Fruit fly (Drosophila melanogaster): ENCODE measurements around the gene bon.

The bon gene

DNA sequence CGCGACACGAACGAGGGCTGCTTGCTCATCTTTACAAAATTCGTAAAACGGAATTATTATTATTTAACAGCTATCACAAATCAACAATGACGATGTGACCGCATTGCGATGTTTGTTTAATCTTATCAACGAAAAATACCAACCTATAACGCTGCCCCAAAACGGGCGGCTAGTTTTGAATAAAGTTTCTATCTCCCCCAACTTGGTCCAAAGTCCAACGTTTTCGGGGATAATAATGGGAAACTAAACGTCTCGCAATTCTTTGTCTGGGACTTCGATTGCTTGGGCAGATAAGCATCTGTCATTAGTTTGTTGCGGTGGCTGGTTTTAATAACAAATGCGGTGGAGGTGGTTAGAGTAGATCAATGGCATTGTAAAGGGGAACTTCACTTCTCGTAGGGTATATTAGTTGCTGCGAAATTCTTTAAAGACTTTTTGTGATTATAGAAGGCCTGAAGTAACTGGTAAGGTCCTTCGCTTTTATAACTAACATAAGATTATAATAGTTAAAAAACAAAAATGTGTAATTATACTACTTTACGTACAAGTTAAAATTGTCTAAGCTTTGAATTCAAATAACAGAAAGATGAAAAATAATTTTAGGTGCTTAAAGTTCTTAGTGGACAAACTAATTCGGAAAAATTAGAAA, 32.8 kb upstream of the bon start, which contains the start of gene CG15922:
Gene CG15922 (minus strand): TSS at position 262 of the 649 bp plus-strand sequence.
- TF ChIP-seq Dll (optimal IDR thresholded peaks at IDR 0.05) (no peak), usp (GFP tag; optimal IDR thresholded peaks at IDR 0.05) (no peak), pan (optimal IDR thresholded peaks at IDR 0.05) (no peak), psq (optimal IDR thresholded peaks at IDR 0.05) (no peak), CG8478 (optimal IDR thresholded peaks at IDR 0.05) (no peak), EcR (GFP tag; optimal IDR thresholded peaks at IDR 0.05) (no peak)

DNA sequence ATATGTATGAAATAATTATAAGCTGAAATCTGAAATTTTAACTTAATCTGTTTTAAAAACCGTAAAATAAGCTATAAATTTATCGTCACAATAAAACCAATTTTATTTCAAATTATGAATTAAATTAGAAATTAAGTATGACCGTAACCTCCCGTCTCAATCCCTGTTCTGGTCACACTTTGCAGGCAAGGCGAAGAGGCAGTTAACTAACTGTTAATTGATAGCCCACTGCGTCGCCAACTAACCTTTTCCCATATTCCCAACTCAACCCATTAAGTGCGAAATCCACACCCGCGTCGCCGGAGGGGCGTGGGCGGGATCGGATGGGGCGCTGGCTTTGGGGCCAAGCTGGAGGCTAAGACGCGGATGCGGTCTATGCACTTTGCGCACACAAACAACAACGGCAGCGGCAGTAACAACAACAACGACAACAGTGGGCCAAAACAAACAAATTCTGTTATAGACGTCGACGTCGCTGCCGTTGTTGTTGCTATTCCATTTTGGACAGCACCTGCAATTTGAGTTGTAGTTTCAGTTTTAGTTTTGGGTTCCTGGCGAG, 32.2 kb upstream of the bon start, which contains the start of gene CG5191:
Gene CG5191 (plus strand): TSS at position 198 of the 559 bp plus-strand sequence.
- TF ChIP-seq usp (GFP tag; optimal IDR thresholded peaks at IDR 0.05) (no peak), Dll (optimal IDR thresholded peaks at IDR 0.05) (no peak), EcR (GFP tag; optimal IDR thresholded peaks at IDR 0.05) (no peak), pan (optimal IDR thresholded peaks at IDR 0.05) (no peak), psq (optimal IDR thresholded peaks at IDR 0.05) (no peak), CG8478 (optimal IDR thresholded peaks at IDR 0.05) (no peak)

DNA sequence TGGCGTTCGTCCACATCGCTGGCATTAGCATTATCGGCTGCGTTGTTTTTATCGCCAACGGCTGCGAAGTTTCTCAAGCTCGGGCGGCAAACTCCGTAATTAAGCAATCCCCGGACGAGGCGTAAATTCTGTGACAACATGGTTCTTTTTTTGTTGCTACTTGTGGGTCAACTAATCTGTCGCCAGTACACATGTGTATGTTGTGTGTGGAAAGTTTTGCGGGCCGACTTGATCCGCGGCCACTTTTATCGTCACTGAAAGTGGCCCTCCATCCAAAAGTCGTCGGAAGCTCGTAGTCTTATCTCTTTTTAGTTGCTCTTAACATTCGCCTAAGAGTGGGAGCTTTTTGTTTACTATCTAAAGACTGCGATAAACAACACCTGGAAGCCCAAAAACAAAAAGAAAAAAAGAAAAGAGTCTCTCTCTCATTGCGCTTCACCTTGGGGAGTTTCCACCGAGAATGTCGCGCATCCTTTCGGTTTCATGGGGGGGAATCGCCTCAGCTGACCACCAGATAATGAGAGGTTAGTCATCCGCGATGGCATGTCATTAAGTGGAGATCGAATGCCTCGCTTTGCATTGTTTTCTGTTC, 29.0 kb upstream of the bon start, which contains the start of gene CG10877:
Gene CG10877 (minus strand): TSS at position 238 of the 592 bp plus-strand sequence.
- TF ChIP-seq CG8478 (optimal IDR thresholded peaks at IDR 0.05): no peak
- no peak for TF ChIP-seq Dll (optimal IDR thresholded peaks at IDR 0.05)
- TF ChIP-seq pan (optimal IDR thresholded peaks at IDR 0.05): no peak
- no peak for TF ChIP-seq psq (optimal IDR thresholded peaks at IDR 0.05)
- TF ChIP-seq usp (GFP tag; optimal IDR thresholded peaks at IDR 0.05): no peak
- TF ChIP-seq EcR (GFP tag; optimal IDR thresholded peaks at IDR 0.05): no peak

DNA sequence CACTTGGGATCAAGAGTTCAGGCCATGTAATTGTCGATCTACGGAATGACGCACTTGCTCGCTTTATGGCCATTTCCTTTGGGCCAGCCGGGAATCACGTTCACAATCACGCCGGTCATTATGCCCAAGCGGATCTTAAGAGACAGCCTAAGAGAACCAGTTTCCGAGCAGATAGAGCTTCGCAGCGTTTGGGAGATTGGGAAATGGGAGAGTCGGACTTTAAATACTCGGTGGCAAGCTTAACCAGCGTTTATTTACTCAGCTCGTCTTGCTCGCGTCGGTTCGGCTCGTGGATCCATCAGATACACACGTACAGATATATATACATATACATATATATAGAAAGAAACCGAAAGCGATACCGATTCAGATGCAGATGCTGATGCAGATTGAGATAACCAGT, 27.4 kb upstream of the bon start:
- TF ChIP-seq Dll (optimal IDR thresholded peaks at IDR 0.05) (peak; percentile 20), usp (GFP tag; optimal IDR thresholded peaks at IDR 0.05) (no peak)

DNA sequence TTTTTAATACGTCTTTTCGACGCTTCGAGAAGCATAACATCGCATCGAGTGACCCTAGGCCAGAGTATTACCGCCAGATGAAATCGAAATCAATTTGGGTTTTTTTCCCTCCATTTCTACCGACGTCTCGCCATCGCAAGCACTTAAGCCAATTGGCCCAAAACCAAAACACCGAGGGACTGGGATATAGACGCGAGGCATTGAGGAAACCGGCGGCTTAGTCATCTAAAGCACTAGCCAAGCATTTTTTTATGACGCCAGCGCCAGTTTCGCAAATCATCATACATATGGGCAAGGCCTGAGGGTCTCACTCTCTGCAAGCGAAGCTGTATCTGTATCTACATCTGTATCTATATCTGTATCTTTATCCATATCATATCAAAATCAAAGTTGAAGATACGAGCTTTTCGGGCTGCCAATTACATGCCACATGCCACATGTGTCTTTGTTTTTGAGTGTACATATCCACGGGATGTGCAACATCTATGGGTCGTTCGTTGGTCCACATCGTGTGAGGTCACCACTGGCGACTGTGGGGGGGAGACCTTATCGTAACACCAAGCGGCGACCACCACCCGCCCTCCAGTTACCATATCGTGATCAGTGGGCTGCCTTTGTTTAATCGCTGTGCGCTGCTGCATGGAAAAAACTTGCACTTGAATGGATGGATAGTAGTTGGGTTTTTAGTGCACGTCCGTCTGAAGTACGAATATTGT, 25.3 kb upstream of the bon start:
- TF ChIP-seq pan (optimal IDR thresholded peaks at IDR 0.05) (no peak), CG8478 (optimal IDR thresholded peaks at IDR 0.05) (no peak), EcR (GFP tag; optimal IDR thresholded peaks at IDR 0.05) (no peak), psq (optimal IDR thresholded peaks at IDR 0.05) (no peak), usp (GFP tag; optimal IDR thresholded peaks at IDR 0.05) (no peak), Dll (optimal IDR thresholded peaks at IDR 0.05) (no peak)

DNA sequence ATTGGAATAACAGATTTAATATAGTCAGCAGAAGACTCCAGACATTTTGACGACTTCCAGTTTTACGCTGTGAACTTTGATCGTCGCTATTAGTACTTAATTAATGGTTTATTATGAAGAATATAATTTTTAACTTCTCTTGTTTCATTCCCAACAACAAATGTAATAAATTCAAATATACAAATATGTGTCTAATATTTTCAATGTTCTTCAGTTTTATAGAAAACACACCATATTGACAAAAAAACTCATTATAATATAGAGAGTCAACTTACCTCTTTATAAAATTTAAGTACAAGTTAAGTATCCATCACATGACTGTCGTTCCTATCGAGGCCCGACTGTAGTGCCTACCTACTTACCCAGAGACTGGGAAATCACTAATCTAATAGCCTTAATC, 19.6 kb upstream of the bon start:
- TF ChIP-seq usp (GFP tag; optimal IDR thresholded peaks at IDR 0.05) (no peak), EcR (GFP tag; optimal IDR thresholded peaks at IDR 0.05) (no peak), CG8478 (optimal IDR thresholded peaks at IDR 0.05) (no peak), Dll (optimal IDR thresholded peaks at IDR 0.05) (no peak)

DNA sequence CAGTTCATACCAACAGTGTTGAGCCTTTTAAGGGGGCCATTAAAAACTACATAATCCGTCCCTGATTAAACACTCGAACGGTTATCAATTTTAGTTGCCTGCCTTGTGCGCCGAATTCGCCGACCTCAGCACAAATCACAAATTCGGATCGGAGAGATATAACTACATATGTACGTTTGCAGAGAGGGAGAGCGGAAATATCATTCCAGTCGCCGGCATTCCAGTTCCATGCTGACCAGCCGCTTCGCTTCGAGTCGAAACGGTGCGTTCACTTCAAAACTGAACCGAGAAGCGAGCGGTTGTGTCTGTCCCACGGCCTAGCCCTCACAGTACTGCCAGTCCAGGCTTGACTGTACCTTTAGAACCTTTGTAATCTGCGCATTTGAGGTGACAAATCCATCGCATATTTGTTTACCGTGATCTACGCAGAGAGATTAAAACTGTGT, 18.4 kb upstream of the bon start:
- no peak for TF ChIP-seq EcR (GFP tag; optimal IDR thresholded peaks at IDR 0.05)

DNA sequence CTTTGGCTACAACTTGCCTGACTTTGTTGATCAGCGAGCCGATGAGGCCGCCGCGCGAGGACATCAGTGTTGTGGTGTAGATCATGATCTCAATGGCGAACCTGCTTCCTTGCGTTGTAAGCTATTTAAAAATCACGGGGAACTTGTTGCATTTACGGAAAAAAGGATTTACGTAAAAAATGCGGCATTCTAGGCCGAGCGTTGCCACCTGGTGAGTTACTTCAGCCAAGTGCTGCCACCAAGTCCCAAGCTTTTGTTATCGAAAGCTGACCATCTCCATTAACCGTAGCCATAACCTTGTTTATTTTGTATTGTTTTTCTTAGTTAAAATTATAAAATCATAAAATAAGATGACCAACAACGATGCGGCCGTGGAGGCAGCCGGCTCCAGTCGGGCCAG, 16.1 kb upstream of the bon start, which contains the start of the genes TFAM and CG5412:
Gene TFAM (minus strand): TSS at position 222 of the 400 bp plus-strand sequence.
Gene CG5412 (plus strand): TSS at position 265 of the 400 bp plus-strand sequence.
- TF ChIP-seq EcR (GFP tag; optimal IDR thresholded peaks at IDR 0.05) (no peak), psq (optimal IDR thresholded peaks at IDR 0.05) (no peak), CG8478 (optimal IDR thresholded peaks at IDR 0.05) (no peak), pan (optimal IDR thresholded peaks at IDR 0.05) (no peak), Dll (optimal IDR thresholded peaks at IDR 0.05) (no peak), usp (GFP tag; optimal IDR thresholded peaks at IDR 0.05) (no peak)

DNA sequence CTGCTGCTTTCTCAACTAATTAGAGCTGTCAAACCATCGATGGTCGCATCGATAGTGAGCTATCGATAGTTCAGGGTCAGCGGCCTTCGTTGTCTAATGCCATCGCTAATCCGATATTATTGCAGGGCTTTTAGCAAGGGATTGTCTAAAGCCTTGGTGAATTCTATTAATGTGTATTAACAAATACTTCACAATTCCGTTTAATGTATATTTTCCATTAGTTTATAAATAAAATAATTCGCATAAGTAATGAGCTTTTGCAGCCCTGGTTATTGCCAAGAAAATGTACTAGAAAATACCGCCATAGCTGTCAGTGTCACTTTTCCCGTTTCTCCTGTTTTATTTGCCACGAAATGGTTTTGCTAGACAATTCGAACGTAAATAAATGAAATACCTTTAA, 13.1 kb upstream of the bon start, which contains the start of the genes EloB and Srp14:
Gene EloB (minus strand): TSS at position 35 of the 400 bp plus-strand sequence.
Gene Srp14 (plus strand): TSS at position 300 of the 400 bp plus-strand sequence.
- no peak for TF ChIP-seq CG8478 (optimal IDR thresholded peaks at IDR 0.05)
- TF ChIP-seq psq (optimal IDR thresholded peaks at IDR 0.05): no peak
- no peak for TF ChIP-seq EcR (GFP tag; optimal IDR thresholded peaks at IDR 0.05)
- TF ChIP-seq usp (GFP tag; optimal IDR thresholded peaks at IDR 0.05): no peak
- TF ChIP-seq Dll (optimal IDR thresholded peaks at IDR 0.05): no peak
- no peak for TF ChIP-seq pan (optimal IDR thresholded peaks at IDR 0.05)

DNA sequence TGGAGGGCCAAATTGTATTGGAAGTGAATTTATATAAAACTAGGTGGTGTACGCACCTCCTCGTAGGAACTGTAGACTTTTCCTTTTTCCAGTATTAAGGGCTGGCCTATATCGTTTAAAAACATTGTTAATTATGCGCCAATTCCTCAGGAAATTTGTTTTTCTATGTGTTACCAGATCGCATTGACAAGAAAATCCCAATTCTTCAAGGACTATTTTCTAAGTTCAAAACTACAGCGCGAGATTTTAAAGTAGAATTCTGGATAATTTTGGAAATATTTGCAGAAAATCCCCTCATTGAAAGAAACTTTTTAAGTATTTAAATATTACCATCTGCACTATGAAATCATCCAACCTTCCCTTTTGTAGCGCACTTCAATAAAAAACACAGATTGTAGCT, 11.6 kb upstream of the bon start, which contains the start of gene CG34008:
Gene CG34008 (minus strand): TSS at position 147 of the 400 bp plus-strand sequence.
- TF ChIP-seq usp (GFP tag; optimal IDR thresholded peaks at IDR 0.05) (no peak), pan (optimal IDR thresholded peaks at IDR 0.05) (no peak), psq (optimal IDR thresholded peaks at IDR 0.05) (no peak), CG8478 (optimal IDR thresholded peaks at IDR 0.05) (no peak), Dll (optimal IDR thresholded peaks at IDR 0.05) (no peak), EcR (GFP tag; optimal IDR thresholded peaks at IDR 0.05) (no peak)

DNA sequence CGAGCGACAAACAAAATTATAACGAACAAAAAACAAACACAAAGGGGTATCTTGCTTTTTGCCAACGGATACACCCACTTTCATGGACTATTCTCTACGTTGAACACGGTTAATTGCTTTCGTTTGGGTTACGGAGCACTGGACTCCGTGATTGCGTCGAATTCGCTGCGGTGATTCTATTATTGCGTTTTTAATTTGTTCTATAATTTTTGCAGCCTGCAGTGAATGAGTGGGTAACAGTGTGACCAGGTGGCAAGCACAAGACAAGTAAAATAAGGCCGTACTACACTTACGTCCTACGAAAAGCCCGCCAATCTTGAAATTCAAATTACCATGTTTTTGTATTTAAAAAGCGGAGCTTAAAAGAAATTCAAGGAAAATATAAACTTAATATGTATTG, 7.4 kb upstream of the bon start, which contains the start of gene CG16953:
Gene CG16953 (minus strand): TSS at position 268 of the 400 bp plus-strand sequence.
- no peak for TF ChIP-seq CG8478 (optimal IDR thresholded peaks at IDR 0.05)
- no peak for TF ChIP-seq Dll (optimal IDR thresholded peaks at IDR 0.05)
- TF ChIP-seq usp (GFP tag; optimal IDR thresholded peaks at IDR 0.05): no peak
- no peak for TF ChIP-seq psq (optimal IDR thresholded peaks at IDR 0.05)
- TF ChIP-seq EcR (GFP tag; optimal IDR thresholded peaks at IDR 0.05): no peak
- TF ChIP-seq pan (optimal IDR thresholded peaks at IDR 0.05): no peak
